Fruit fly (Drosophila melanogaster): ENCODE data around the gene GstT3.
A peak's percentile ranks its signal among the peaks of the same experiment; 100 is the strongest.

Gene GstT3

dm6 chrX:20423747-20424165 lies 43.5 kb upstream of the GstT3 start, which contains the start of the genes Pp4-19C and cactin (continued):
- TF ChIP-seq Side (GFP tag; optimal IDR thresholded peaks at IDR 0.05), result no peak
- peak; percentile 29 for TF ChIP-seq CG12659 (GFP tag; optimal IDR thresholded peaks at IDR 0.05)
- TF ChIP-seq pzg (GFP tag; optimal IDR thresholded peaks at IDR 0.05), result peak; percentile 54
- TF ChIP-seq Elba2 (GFP tag; optimal IDR thresholded peaks at IDR 0.05), result peak; percentile 30
- peak; percentile 91 for TF ChIP-seq Dll (GFP tag; IDR thresholded peaks at IDR 0.05; ENCODE audit: partially characterized antibody)
- TF ChIP-seq CG9609 (GFP tag; optimal IDR thresholded peaks at IDR 0.05), result no peak
- no peak for TF ChIP-seq HHEX (GFP tag; optimal IDR thresholded peaks at IDR 0.05)
- no peak for TF ChIP-seq aop (GFP tag; IDR thresholded peaks at IDR 0.05)
- peak; percentile 13; the same call in 1 of the 4 replicates for TF ChIP-seq Gug (GFP tag; IDR thresholded peaks at IDR 0.05)
- no peak for TF ChIP-seq CG11504 (tag; optimal IDR thresholded peaks at IDR 0.05)
- TF ChIP-seq CG6272 (GFP tag; IDR thresholded peaks at IDR 0.05), result peak; percentile 11; the same call in 1 of the 2 replicates
- no peak for TF ChIP-seq Hmr (GFP tag; optimal IDR thresholded peaks at IDR 0.05)
- peak; percentile 95 for TF ChIP-seq HLH4C (GFP tag; IDR thresholded peaks at IDR 0.05; ENCODE audit: partially characterized antibody)
- no peak for TF ChIP-seq bowl (GFP tag; IDR thresholded peaks at IDR 0.05)
- no peak for TF ChIP-seq Dad (GFP tag; optimal IDR thresholded peaks at IDR 0.05)
- peak; percentile 76 for TF ChIP-seq Bgb (GFP tag; IDR thresholded peaks at IDR 0.05; ENCODE audit: partially characterized antibody)
- TF ChIP-seq CG32767 (GFP tag; IDR thresholded peaks at IDR 0.05), result no peak
- TF ChIP-seq CG10543 (GFP tag; optimal IDR thresholded peaks at IDR 0.05), result no peak
- peak; percentile 44 for TF ChIP-seq Mad (GFP tag; optimal IDR thresholded peaks at IDR 0.05)
- peak; percentile 83 for TF ChIP-seq CG34224 (GFP tag; IDR thresholded peaks at IDR 0.05; ENCODE audit: partially characterized antibody)
- peak; percentile 15 for TF ChIP-seq CG12155 (GFP tag; optimal IDR thresholded peaks at IDR 0.05)
- TF ChIP-seq pita (GFP tag; optimal IDR thresholded peaks at IDR 0.05), result no peak
- peak; percentile 61; the same call in 1 of the 2 replicates for TF ChIP-seq CG42726 (GFP tag; IDR thresholded peaks at IDR 0.05; ENCODE audit: partially characterized antibody)
- no peak for TF ChIP-seq CG10147 (GFP tag; optimal IDR thresholded peaks at IDR 0.05)
- peak; percentile 82 for TF ChIP-seq zen2 (GFP tag; IDR thresholded peaks at IDR 0.05; ENCODE audit: partially characterized antibody)
- no peak for TF ChIP-seq eyg (GFP tag; optimal IDR thresholded peaks at IDR 0.05)
- TF ChIP-seq CG16779 (GFP tag; IDR thresholded peaks at IDR 0.05), result no peak
- peak; percentile 81 for TF ChIP-seq Nf-YC (tag; optimal IDR thresholded peaks at IDR 0.05)
- no peak for TF ChIP-seq CG2712 (tag; optimal IDR thresholded peaks at IDR 0.05)
- TF ChIP-seq Antp (GFP tag; optimal IDR thresholded peaks at IDR 0.05), result peak; percentile 0
- peak in 1 of 2 experiments; percentile 21 for TF ChIP-seq chif (GFP tag; optimal IDR thresholded peaks at IDR 0.05)
- no peak for TF ChIP-seq psq (GFP tag; optimal IDR thresholded peaks at IDR 0.05)
- peak; percentile 45 for TF ChIP-seq lilli (GFP tag; optimal IDR thresholded peaks at IDR 0.05)
- no peak for TF ChIP-seq CG12104 (GFP tag; optimal IDR thresholded peaks at IDR 0.05)
- TF ChIP-seq br (optimal IDR thresholded peaks at IDR 0.05), result no peak
- peak; percentile 75 for TF ChIP-seq trem (tag; optimal IDR thresholded peaks at IDR 0.05)
- TF ChIP-seq repo (GFP tag; optimal IDR thresholded peaks at IDR 0.05), result no peak
- TF ChIP-seq odd (GFP tag; optimal IDR thresholded peaks at IDR 0.05), result no peak
- TF ChIP-seq CG32532 (GFP tag; IDR thresholded peaks at IDR 0.05), result no peak
- no peak for TF ChIP-seq CG10565 (GFP tag; optimal IDR thresholded peaks at IDR 0.05)
- TF ChIP-seq otp (GFP tag; IDR thresholded peaks at IDR 0.05), result no peak
- no peak for TF ChIP-seq wor (GFP tag; IDR thresholded peaks at IDR 0.05)
- no peak for TF ChIP-seq CG2678 (tag; optimal IDR thresholded peaks at IDR 0.05)
- TF ChIP-seq CG34422 (GFP tag; IDR thresholded peaks at IDR 0.05), result no peak
- no peak for TF ChIP-seq CG1603 (tag; optimal IDR thresholded peaks at IDR 0.05)
- peak; percentile 24 for TF ChIP-seq CG10267 (tag; optimal IDR thresholded peaks at IDR 0.05)
- peak; percentile 22 for TF ChIP-seq CG17802 (tag; optimal IDR thresholded peaks at IDR 0.05)
- TF ChIP-seq chm (GFP tag; IDR thresholded peaks at IDR 0.05), result no peak
- TF ChIP-seq stwl (tag; optimal IDR thresholded peaks at IDR 0.05), result peak; percentile 59
- TF ChIP-seq Aef1 (GFP tag; IDR thresholded peaks at IDR 0.05), result no peak
- no peak for TF ChIP-seq stc (GFP tag; IDR thresholded peaks at IDR 0.05)

Data from whole organism, embryonic.